Worm (Caenorhabditis elegans): ENCODE data around the gene srj-22.

DNA sequence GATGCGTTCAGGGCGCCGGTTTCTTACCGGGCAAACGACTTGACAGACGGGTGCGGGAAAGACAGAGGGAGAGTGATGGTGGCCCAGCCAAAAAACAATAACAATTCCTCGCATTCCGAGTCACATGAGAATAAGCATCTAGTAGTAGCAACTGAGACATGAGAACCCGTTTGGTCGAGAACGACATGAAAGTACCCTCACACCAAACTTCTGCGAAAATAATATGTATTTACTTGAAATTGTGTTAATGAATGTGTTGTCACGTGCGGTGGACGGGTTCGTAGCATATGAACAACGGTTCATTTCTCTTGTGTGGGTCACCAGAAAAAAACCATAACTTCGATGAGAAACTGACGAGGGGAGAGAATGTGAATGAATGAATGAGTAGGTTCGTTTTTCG is 22.7 kb downstream of the srj-22 start:
- TF ChIP-seq ets-5 (GFP tag; IDR thresholded peaks at IDR 0.05), result no peak
- no peak for TF ChIP-seq nhr-11 (tag; optimal IDR thresholded peaks at IDR 0.05)
- no peak for TF ChIP-seq sptf-1 (tag; optimal IDR thresholded peaks at IDR 0.05)
- no peak for TF ChIP-seq lsy-2 (tag; optimal IDR thresholded peaks at IDR 0.05)
- no peak for TF ChIP-seq unc-86 (tag; optimal IDR thresholded peaks at IDR 0.05)
- no peak for TF ChIP-seq unc-62 (GFP tag; optimal IDR thresholded peaks at IDR 0.05)
- TF ChIP-seq xbp-1 (tag; optimal IDR thresholded peaks at IDR 0.05), result no peak
- TF ChIP-seq skn-1 (tag; optimal IDR thresholded peaks at IDR 0.05), result no peak
- TF ChIP-seq mep-1 (tag; optimal IDR thresholded peaks at IDR 0.05), result no peak
- TF ChIP-seq snpc-4 (tag; optimal IDR thresholded peaks at IDR 0.05), result no peak

All from whole organism, L1 larva.